Fruit fly (Drosophila melanogaster) whole organism, prepupa: Measurements from ENCODE around the gene Os-C.

ENCODE experiments used
- Blimp-1 ChIP-seq: fragments of 200-800 bp; sonication (Bioruptor generic); optimal IDR thresholded peaks from 3 replicates; lab custom pipeline; 2017; ENCODE audit warnings: missing biosample characterization, missing genetic modification characterization, mild to moderate bottlenecking, moderate library complexity, missing genetic modification reagents
- CG10669 ChIP-seq: fragments of 200-800 bp; sonication (Bioruptor generic); optimal IDR thresholded peaks from 3 replicates; lab custom pipeline; 2018; ENCODE audit warnings: missing biosample characterization, mild to moderate bottlenecking, missing genetic modification characterization, moderate library complexity
- CG11294 ChIP-seq: fragments of 200-800 bp; sonication (Bioruptor generic); IDR thresholded peaks from 2 replicates; pipeline ENCODE4 v1.3.6; 2022; ENCODE audit warnings: missing biosample characterization, missing genetic modification characterization
- CG11762 ChIP-seq: fragments of 200-800 bp; sonication (Bioruptor generic); optimal IDR thresholded peaks from 3 replicates; lab custom pipeline; 2016; ENCODE audit warnings: missing biosample characterization, missing genetic modification characterization; ENCODE audit not compliant: insufficient read depth
- CG11902 ChIP-seq: fragments of 200-800 bp; sonication (Bioruptor generic); optimal IDR thresholded peaks from 3 replicates; lab custom pipeline; 2016; ENCODE audit warnings: missing biosample characterization, missing genetic modification characterization
- CG15336 ChIP-seq: fragments of 200-800 bp; sonication (Bioruptor generic); IDR thresholded peaks from 2 replicates; pipeline ENCODE4 v1.3.6; 2022; ENCODE audit warnings: missing biosample characterization, missing genetic modification characterization
- CG1621 ChIP-seq: fragments of 200-800 bp; sonication (Bioruptor generic); optimal IDR thresholded peaks from 3 replicates; lab custom pipeline; 2018; ENCODE audit warnings: missing biosample characterization, mild to moderate bottlenecking, missing genetic modification characterization
- CG16779 ChIP-seq: fragments of 200-800 bp; sonication (Bioruptor generic); optimal IDR thresholded peaks from 3 replicates; lab custom pipeline; 2017; ENCODE audit warnings: missing biosample characterization, mild to moderate bottlenecking, missing genetic modification characterization
- CG3032 ChIP-seq: fragments of 200-800 bp; optimal IDR thresholded peaks from 2 replicates; lab custom pipeline; 2019; ENCODE audit warnings: missing biosample characterization, mild to moderate bottlenecking, missing genetic modification characterization, moderate library complexity
- CG31627 ChIP-seq: fragments of 200-800 bp; sonication (Bioruptor generic); optimal IDR thresholded peaks from 3 replicates; lab custom pipeline; 2016; ENCODE audit warnings: missing biosample characterization, missing genetic modification characterization
- CG32006 ChIP-seq: fragments of 200-800 bp; sonication (Bioruptor generic); optimal IDR thresholded peaks from 3 replicates; lab custom pipeline; 2017; ENCODE audit warnings: missing biosample characterization, mild to moderate bottlenecking, missing genetic modification characterization
- CG3919 ChIP-seq: fragments of 200-800 bp; sonication (Bioruptor generic); optimal IDR thresholded peaks from 3 replicates; lab custom pipeline; 2016; ENCODE audit warnings: missing biosample characterization, missing genetic modification characterization
- CG4318 ChIP-seq: fragments of 200-800 bp; sonication (Bioruptor generic); optimal IDR thresholded peaks from 3 replicates; lab custom pipeline; 2017; ENCODE audit warnings: missing biosample characterization, mild to moderate bottlenecking, missing genetic modification characterization
- CG6163 ChIP-seq: fragments of 200-800 bp; sonication (Bioruptor generic); IDR thresholded peaks from 3 replicates; pipeline ENCODE4 v1.3.6; 2022; ENCODE audit warnings: missing biosample characterization, missing genetic modification characterization
- CG6276 ChIP-seq: fragments of 200-800 bp; sonication (Bioruptor generic); optimal IDR thresholded peaks from 2 replicates; lab custom pipeline; 2017; ENCODE audit warnings: missing biosample characterization, mild to moderate bottlenecking, missing genetic modification characterization
- CG6792 ChIP-seq: fragments of 200-800 bp; sonication (Bioruptor generic); optimal IDR thresholded peaks from 3 replicates; lab custom pipeline; 2016; ENCODE audit warnings: missing biosample characterization, missing genetic modification characterization
- CG6808 ChIP-seq: fragments of 200-800 bp; sonication (Bioruptor generic); optimal IDR thresholded peaks from 3 replicates; lab custom pipeline; 2017; ENCODE audit warnings: missing biosample characterization, missing genetic modification characterization, mild to moderate bottlenecking, moderate library complexity, missing genetic modification reagents
- CG6854 ChIP-seq: fragments of 200-800 bp; sonication (Bioruptor generic); optimal IDR thresholded peaks from 2 replicates; lab custom pipeline; 2017; ENCODE audit warnings: missing biosample characterization, mild to moderate bottlenecking, missing genetic modification characterization
- CG7368 ChIP-seq: fragments of 200-800 bp; sonication (Bioruptor generic); optimal IDR thresholded peaks from 3 replicates; lab custom pipeline; 2016; ENCODE audit warnings: missing biosample characterization, missing genetic modification characterization
- CG8119 ChIP-seq: fragments of 200-800 bp; sonication (Bioruptor generic); IDR thresholded peaks from 3 replicates; pipeline ENCODE4 v1.3.6; 2022; ENCODE audit warnings: missing biosample characterization, missing genetic modification characterization
- CG8632 ChIP-seq: fragments of 200-800 bp; sonication (Bioruptor generic); optimal IDR thresholded peaks from 3 replicates; lab custom pipeline; 2016; ENCODE audit warnings: missing biosample characterization, missing genetic modification characterization
- CG9139 ChIP-seq: fragments of 200-800 bp; sonication (Bioruptor generic); optimal IDR thresholded peaks from 3 replicates; lab custom pipeline; 2017; ENCODE audit warnings: missing biosample characterization, mild to moderate bottlenecking, missing genetic modification characterization
- Eip93F ChIP-seq: fragments of 200-800 bp; sonication (Bioruptor generic); optimal IDR thresholded peaks from 2 replicates; lab custom pipeline; 2016; ENCODE audit warnings: missing biosample characterization, mild to moderate bottlenecking, missing genetic modification characterization
- Ets96B ChIP-seq: fragments of 200-800 bp; optimal IDR thresholded peaks from 2 replicates; lab custom pipeline; 2019; ENCODE audit warnings: missing biosample characterization, mild to moderate bottlenecking, missing genetic modification characterization, moderate library complexity
- Gug ChIP-seq: fragments of 200-800 bp; sonication (Bioruptor generic); IDR thresholded peaks from 2 replicates; pipeline ENCODE4 v1.3.6; 2022; ENCODE audit warnings: missing biosample characterization, missing genetic modification characterization
- Hr39 ChIP-seq: fragments of 200-800 bp; sonication (Bioruptor generic); optimal IDR thresholded peaks from 2 replicates; lab custom pipeline; 2016; ENCODE audit warnings: missing biosample characterization, missing genetic modification characterization
- Met ChIP-seq: fragments of 200-800 bp; sonication (Bioruptor generic); optimal IDR thresholded peaks from 3 replicates; lab custom pipeline; 2016; ENCODE audit warnings: missing biosample characterization, missing genetic modification characterization
- Smox ChIP-seq: fragments of 200-800 bp; sonication (Bioruptor generic); optimal IDR thresholded peaks from 3 replicates; lab custom pipeline; 2016; ENCODE audit warnings: missing biosample characterization, missing genetic modification characterization
- Sox102F ChIP-seq: fragments of 200-800 bp; sonication (Bioruptor generic); optimal IDR thresholded peaks from 2 replicates; lab custom pipeline; 2016; ENCODE audit warnings: missing biosample characterization, mild to moderate bottlenecking, missing genetic modification characterization
- Sox14 ChIP-seq: fragments of 200-800 bp; sonication (Bioruptor generic); optimal IDR thresholded peaks from 3 replicates; lab custom pipeline; 2016; ENCODE audit warnings: missing biosample characterization, missing genetic modification characterization
- acj6 ChIP-seq: fragments of 200-800 bp; sonication (Bioruptor generic); optimal IDR thresholded peaks from 3 replicates; lab custom pipeline; 2016; ENCODE audit warnings: missing biosample characterization, missing genetic modification characterization
- cyc ChIP-seq: fragments of 200-800 bp; sonication (Bioruptor generic); optimal IDR thresholded peaks from 3 replicates; lab custom pipeline; 2016; ENCODE audit warnings: missing biosample characterization, missing genetic modification characterization
- dsx ChIP-seq: fragments of 200-800 bp; optimal IDR thresholded peaks from 3 replicates; lab custom pipeline; 2019; ENCODE audit warnings: missing biosample characterization, mild to moderate bottlenecking, missing genetic modification characterization, moderate library complexity; ENCODE audit not compliant: poor library complexity, severe bottlenecking
- esn ChIP-seq: fragments of 200-800 bp; sonication (Bioruptor generic); optimal IDR thresholded peaks from 2 replicates; lab custom pipeline; 2016; ENCODE audit warnings: missing biosample characterization, mild to moderate bottlenecking, missing genetic modification characterization, moderate library complexity
- fd59A ChIP-seq: fragments of 200-800 bp; sonication (Bioruptor generic); optimal IDR thresholded peaks from 2 replicates; lab custom pipeline; 2017; ENCODE audit warnings: missing biosample characterization, mild to moderate bottlenecking, missing genetic modification characterization, missing genetic modification reagents
- fd85E ChIP-seq: fragments of 200-800 bp; sonication (Bioruptor generic); optimal IDR thresholded peaks from 3 replicates; lab custom pipeline; 2016; ENCODE audit warnings: missing biosample characterization, missing genetic modification characterization
- lz ChIP-seq: fragments of 200-800 bp; sonication (Bioruptor generic); optimal IDR thresholded peaks from 3 replicates; lab custom pipeline; 2016; ENCODE audit warnings: missing biosample characterization, missing genetic modification characterization
- net ChIP-seq: fragments of 200-800 bp; sonication (Bioruptor generic); optimal IDR thresholded peaks from 3 replicates; lab custom pipeline; 2016; ENCODE audit warnings: missing biosample characterization, missing genetic modification characterization
- pdm3 ChIP-seq: fragments of 200-800 bp; sonication (Bioruptor generic); optimal IDR thresholded peaks from 3 replicates; lab custom pipeline; 2016; ENCODE audit warnings: missing biosample characterization, missing genetic modification characterization
- spab ChIP-seq: fragments of 200-800 bp; sonication (Bioruptor generic); optimal IDR thresholded peaks from 2 replicates; lab custom pipeline; 2017; ENCODE audit warnings: missing biosample characterization, mild to moderate bottlenecking, missing genetic modification characterization, missing genetic modification reagents
- ss ChIP-seq, 2 experiments: fragments of 200-800 bp; sonication (Bioruptor generic); optimal IDR thresholded peaks; 2 replicates in 1 of 2; 3 replicates in 1 of 2; lab custom pipeline; 2017 to 2018; ENCODE audit warnings: mild to moderate bottlenecking in 2 of 2, missing biosample characterization in 2 of 2, missing genetic modification characterization in 2 of 2, moderate library complexity in 1 of 2
- svp ChIP-seq: fragments of 200-800 bp; sonication (Bioruptor generic); peaks from one replicate; lab custom pipeline; 2016; ENCODE audit warnings: missing biosample characterization, missing genetic modification characterization
- vri ChIP-seq: fragments of 200-800 bp; sonication (Bioruptor generic); optimal IDR thresholded peaks from 3 replicates; lab custom pipeline; 2016; ENCODE audit warnings: missing biosample characterization, mild to moderate bottlenecking, missing genetic modification characterization

Os-C gene

DNA sequence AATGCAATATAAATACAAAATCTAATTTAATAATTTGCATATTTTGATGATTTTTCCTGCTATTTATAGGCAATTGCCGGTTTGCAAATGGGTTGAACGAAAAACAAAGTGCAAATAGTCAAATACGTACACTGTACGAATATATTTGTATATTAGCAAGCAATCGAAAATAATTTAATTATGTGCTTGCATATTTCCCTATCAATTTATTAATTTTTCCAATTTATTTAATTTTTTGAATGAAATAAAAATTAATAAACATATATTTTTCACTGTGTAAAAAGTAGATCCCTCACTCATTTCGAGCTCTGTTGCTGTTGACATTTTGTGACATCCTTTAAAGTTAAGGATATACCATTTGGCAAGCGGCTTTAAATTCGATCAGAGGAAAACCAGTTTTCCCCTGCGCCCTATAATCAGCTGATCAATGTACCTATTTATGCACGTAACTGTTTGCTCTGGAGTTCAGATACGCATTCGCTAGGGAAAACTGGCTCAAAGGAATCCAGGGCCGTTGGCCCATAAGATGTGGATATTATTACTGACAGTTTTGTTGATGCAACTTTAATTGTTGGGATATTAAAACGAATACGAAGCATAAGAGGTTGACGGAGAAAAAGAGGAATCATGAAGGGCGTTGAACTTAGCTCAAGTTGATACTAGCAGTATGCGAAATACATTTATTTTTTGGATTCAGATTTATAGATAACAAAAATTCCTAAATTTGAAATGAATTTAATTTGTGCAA lies 25.5 kb upstream of the Os-C start (continued):
- TF ChIP-seq svp (GFP tag; lab: Kevin White, UChicago) (peak; percentile 49), Met (GFP tag; lab: Kevin White, UChicago) (no peak), Sox102F (GFP tag; lab: Kevin White, UChicago) (no peak), CG6808 (GFP tag; lab: Kevin White, UChicago) (peak; percentile 49), Sox14 (no peak), CG1621 (tag; lab: Kevin White, UChicago) (no peak), vri (GFP tag; lab: Kevin White, UChicago) (no peak), CG9139 (GFP tag; lab: Kevin White, UChicago) (no peak), CG3919 (peak; percentile 20), fd85E (GFP tag; lab: Kevin White, UChicago) (no peak), CG15336 (GFP tag; lab: Robert Waterston, UW) (peak; percentile 41; the same call in 1 of the 2 replicates), CG31627 (GFP tag; lab: Kevin White, UChicago) (no peak), CG11762 (GFP tag; lab: Kevin White, UChicago) (no peak), CG8632 (GFP tag; lab: Kevin White, UChicago) (peak; percentile 20), CG8119 (GFP tag; lab: Robert Waterston, UW) (0 out of 3 replicates have a peak, but pooled peaks have one; percentile 26), Hr39 (GFP tag; lab: Kevin White, UChicago) (no peak), CG6792 (GFP tag; lab: Kevin White, UChicago) (no peak), lz (GFP tag; lab: Kevin White, UChicago) (no peak), CG6163 (GFP tag; lab: Robert Waterston, UW) (0 out of 3 replicates have a peak, but pooled peaks have one; percentile 25), CG6276 (GFP tag; lab: Kevin White, UChicago) (no peak), CG7368 (GFP tag; lab: Kevin White, UChicago) (no peak), spab (peak; percentile 61), Smox (GFP tag; lab: Kevin White, UChicago) (no peak), fd59A (GFP tag; lab: Kevin White, UChicago) (peak; percentile 0), net (GFP tag; lab: Kevin White, UChicago) (peak; percentile 5), Eip93F (no peak), Ets96B (peak; percentile 66), CG11902 (GFP tag; lab: Kevin White, UChicago) (no peak), CG16779 (tag; lab: Kevin White, UChicago) (no peak), CG3032 (tag; lab: Kevin White, UChicago) (peak; percentile 58), acj6 (GFP tag; lab: Kevin White, UChicago) (peak; percentile 24), CG11294 (GFP tag; lab: Robert Waterston, UW) (no peak), pdm3 (GFP tag; lab: Kevin White, UChicago) (peak; percentile 1), CG4318 (GFP tag; lab: Kevin White, UChicago) (no peak), CG10669 (GFP tag; lab: Kevin White, UChicago) (peak; percentile 52)

DNA sequence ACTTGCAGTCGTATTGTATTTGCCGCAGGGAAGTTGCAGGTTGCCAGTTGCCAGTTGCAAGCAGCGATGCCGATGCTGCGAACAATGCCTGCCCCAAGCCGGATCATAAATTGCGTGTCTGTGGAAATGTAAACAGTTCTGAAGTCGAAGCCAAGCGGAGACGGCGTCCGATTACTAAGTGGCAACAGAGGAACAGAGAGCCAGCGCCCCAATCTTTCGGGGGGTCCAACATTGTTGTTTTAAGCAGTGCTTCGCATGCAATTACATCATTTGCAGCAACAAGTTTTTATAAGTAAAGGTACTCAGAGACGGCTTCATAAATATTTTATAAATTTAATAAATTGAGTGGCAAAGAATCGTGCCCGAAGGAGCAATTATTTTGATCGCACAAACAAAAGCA lies 24.3 kb upstream of the Os-C start:
- no peak for TF ChIP-seq Sox14
- TF ChIP-seq ss (GFP tag; optimal IDR thresholded peaks at IDR 0.05; lab: Kevin White, UChicago) = peak in 1 of 2 experiments; percentile 83
- TF ChIP-seq esn (GFP tag; lab: Kevin White, UChicago) = no peak
- no peak for TF ChIP-seq CG6276 (GFP tag; lab: Kevin White, UChicago)
- no peak for TF ChIP-seq Blimp-1 (GFP tag; lab: Kevin White, UChicago)
- TF ChIP-seq Sox102F (GFP tag; lab: Kevin White, UChicago) = peak; percentile 7
- TF ChIP-seq cyc (GFP tag; lab: Kevin White, UChicago) = no peak
- no peak for TF ChIP-seq acj6 (GFP tag; lab: Kevin White, UChicago)
- TF ChIP-seq dsx (GFP tag; lab: Kevin White, UChicago) = peak; percentile 94
- no peak for TF ChIP-seq pdm3 (GFP tag; lab: Kevin White, UChicago)
- TF ChIP-seq CG32006 (GFP tag; lab: Kevin White, UChicago) = no peak
- TF ChIP-seq Ets96B = no peak
- TF ChIP-seq CG6854 (GFP tag; lab: Kevin White, UChicago) = peak; percentile 11
- no peak for TF ChIP-seq CG6808 (GFP tag; lab: Kevin White, UChicago)
- no peak for TF ChIP-seq Gug
- TF ChIP-seq, all 60 proteins: peak for 4
